Worm (Caenorhabditis elegans): ENCODE data around the gene T09B9.4.

DNA sequence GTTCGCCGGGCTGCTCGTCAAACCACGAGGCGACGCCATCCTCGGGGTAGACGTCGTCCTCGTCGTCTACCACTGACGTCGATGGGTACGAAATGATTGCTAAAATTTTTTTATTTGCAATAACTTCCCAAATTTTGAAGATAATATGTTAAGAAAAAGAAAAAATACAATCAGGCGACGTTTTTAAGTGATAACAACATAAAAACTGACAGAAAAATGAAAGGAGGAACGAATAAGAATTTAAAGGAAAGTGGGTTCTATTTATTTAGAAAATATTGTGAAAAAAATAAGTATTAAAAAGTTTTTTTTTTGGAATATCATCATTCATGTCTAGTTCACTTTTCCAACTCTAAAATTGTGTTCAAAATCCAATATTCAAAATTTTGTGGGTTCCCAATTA lies 48.0 kb upstream of the T09B9.4 start, which contains the start of gene dpy-22:
- TF ChIP-seq dao-5 (tag; optimal IDR thresholded peaks at IDR 0.05): no peak
- no peak for TF ChIP-seq him-1 (tag; optimal IDR thresholded peaks at IDR 0.05)
- TF ChIP-seq W03F9.2 (tag; optimal IDR thresholded peaks at IDR 0.05): no peak

Measured in whole organism, L4/young adult.